Worm (Caenorhabditis elegans) whole organism, young adult: ENCODE measurements around the gene pha-1.

Experiments
- B0035.1 ChIP-seq: sonication (generic microtip); optimal IDR thresholded peaks from 2 replicates; lab custom pipeline; 2016; ENCODE audit warnings: missing genetic modification characterization, mild to moderate bottlenecking, missing compliant biosample characterization, missing genotype, missing genetic modification reagents
- B0261.1 ChIP-seq: sonication (generic microtip); optimal IDR thresholded peaks from 2 replicates; lab custom pipeline; 2016; ENCODE audit warnings: mild to moderate bottlenecking, missing genetic modification characterization, moderate library complexity, missing compliant biosample characterization
- D2030.7 ChIP-seq: fragments of 200-800 bp; sonication (Bioruptor generic); IDR thresholded peaks from 2 replicates; pipeline ENCODE4 v1.3.6; 2022; ENCODE audit warnings: missing genetic modification reagents, missing genetic modification characterization, missing compliant biosample characterization
- F39B2.1 ChIP-seq: fragments of 200-800 bp; sonication (Bioruptor generic); IDR thresholded peaks from 2 replicates; pipeline ENCODE4 v1.3.6; 2022; ENCODE audit warnings: missing genetic modification reagents, missing genetic modification characterization, missing compliant biosample characterization
- F52B5.7 ChIP-seq: sonication (generic microtip); optimal IDR thresholded peaks from 2 replicates; lab custom pipeline; 2016; ENCODE audit warnings: mild to moderate bottlenecking, missing genetic modification characterization, missing compliant biosample characterization
- F57A8.1 ChIP-seq: fragments of 200-800 bp; sonication (Bioruptor generic); optimal IDR thresholded peaks from 2 replicates; lab custom pipeline; 2018; ENCODE audit warnings: mild to moderate bottlenecking, missing genetic modification characterization, moderate library complexity, missing compliant biosample characterization
- T07F8.4 ChIP-seq: sonication (generic microtip); optimal IDR thresholded peaks from 2 replicates; lab custom pipeline; 2016; ENCODE audit warnings: mild to moderate bottlenecking, missing genetic modification characterization, moderate library complexity, missing compliant biosample characterization
- Y53F4B.3 ChIP-seq: fragments of 200-800 bp; sonication (Bioruptor generic); IDR thresholded peaks from 2 replicates; pipeline ENCODE4 v1.3.6; 2022; ENCODE audit warnings: missing genetic modification reagents, missing genetic modification characterization, missing compliant biosample characterization
- Y95B8A.8 ChIP-seq: fragments of 200-800 bp; sonication (Bioruptor generic); IDR thresholded peaks from 2 replicates; pipeline ENCODE4 v1.3.6; 2022; ENCODE audit warnings: missing genetic modification reagents, missing genetic modification characterization, missing compliant biosample characterization
- attf-5 ChIP-seq: fragments of 200-800 bp; sonication (Bioruptor generic); optimal IDR thresholded peaks from 2 replicates; lab custom pipeline; 2018; ENCODE audit warnings: mild to moderate bottlenecking, missing genetic modification characterization, missing compliant biosample characterization
- attf-6 ChIP-seq: fragments of 200-800 bp; sonication (Bioruptor generic); IDR thresholded peaks from 2 replicates; pipeline ENCODE4 v1.3.6; 2022; ENCODE audit warnings: missing genetic modification reagents, missing genetic modification characterization, missing compliant biosample characterization
- cebp-1 ChIP-seq, 2 experiments: fragments of 200-800 bp in 1 of 2; sonication (Bioruptor generic) in 1 of 2; sonication (generic microtip) in 1 of 2; IDR thresholded peaks in 1 of 2; optimal IDR thresholded peaks in 1 of 2; 2 replicates each; pipeline versions ENCODE4 v1.3.6 to Lab custom; 2017 to 2022; ENCODE audit warnings: missing compliant biosample characterization in 2 of 2, missing genetic modification characterization in 2 of 2, mild to moderate bottlenecking in 1 of 2, missing genetic modification reagents in 1 of 2, moderate library complexity in 1 of 2
- cebp-2 ChIP-seq: fragments of 200-800 bp; sonication (Bioruptor generic); IDR thresholded peaks from 2 replicates; pipeline ENCODE4 v1.3.6; 2022; ENCODE audit warnings: missing genetic modification characterization, missing compliant biosample characterization
- ceh-100 ChIP-seq: fragments of 200-800 bp; sonication (Bioruptor generic); IDR thresholded peaks from 2 replicates; pipeline ENCODE4 v1.3.6; 2022; ENCODE audit warnings: missing genetic modification reagents, missing genetic modification characterization, missing compliant biosample characterization
- ceh-27 ChIP-seq: fragments of 200-800 bp; sonication (Bioruptor generic); optimal IDR thresholded peaks from 2 replicates; lab custom pipeline; 2018; ENCODE audit warnings: mild to moderate bottlenecking, missing genetic modification characterization, moderate library complexity, missing compliant biosample characterization
- ceh-40 ChIP-seq: fragments of 200-800 bp; sonication (Bioruptor generic); IDR thresholded peaks from 2 replicates; pipeline ENCODE4 v1.3.6; 2022; ENCODE audit warnings: missing genetic modification characterization, missing compliant biosample characterization
- ceh-58 ChIP-seq: fragments of 200-800 bp; sonication (Bioruptor generic); IDR thresholded peaks from 2 replicates; pipeline ENCODE4 v1.3.6; 2022; ENCODE audit warnings: missing genetic modification characterization, missing compliant biosample characterization
- ceh-79 ChIP-seq: sonication (generic microtip); optimal IDR thresholded peaks from 2 replicates; lab custom pipeline; 2017; ENCODE audit warnings: mild to moderate bottlenecking, missing genetic modification characterization, missing compliant biosample characterization
- ceh-91 ChIP-seq: fragments of 200-800 bp; sonication (Bioruptor generic); IDR thresholded peaks from 2 replicates; pipeline ENCODE4 v1.3.6; 2022; ENCODE audit warnings: missing genetic modification reagents, missing genetic modification characterization, missing compliant biosample characterization
- die-1 ChIP-seq: sonication (generic microtip); optimal IDR thresholded peaks from 2 replicates; lab custom pipeline; 2016; ENCODE audit warnings: missing genotype, mild to moderate bottlenecking, missing genetic modification characterization, missing compliant biosample characterization
- dox-1 ChIP-seq: fragments of 200-800 bp; sonication (Bioruptor generic); IDR thresholded peaks from 2 replicates; pipeline ENCODE4 v1.3.6; 2022; ENCODE audit warnings: missing genetic modification reagents, missing genetic modification characterization, missing compliant biosample characterization
- dpff-1 ChIP-seq: sonication (generic microtip); optimal IDR thresholded peaks from 2 replicates; lab custom pipeline; 2017; ENCODE audit warnings: mild to moderate bottlenecking, missing genetic modification characterization, missing compliant biosample characterization
- dpl-1 ChIP-seq: fragments of 150-350 bp; optimal IDR thresholded peaks from 2 replicates; lab custom pipeline; 2014; ENCODE audit warnings: missing biosample characterization, missing genetic modification reagents, missing genetic modification characterization
- egl-18 ChIP-seq: fragments of 200-800 bp; sonication (Bioruptor generic); IDR thresholded peaks from 2 replicates; pipeline ENCODE4 v1.3.6; 2022; ENCODE audit warnings: missing genetic modification reagents, missing genetic modification characterization, missing compliant biosample characterization
- egrh-3 ChIP-seq: fragments of 200-800 bp; sonication (Bioruptor generic); IDR thresholded peaks from 2 replicates; pipeline ENCODE4 v1.3.6; 2022; ENCODE audit warnings: missing genetic modification reagents, missing genetic modification characterization, missing compliant biosample characterization
- fkh-3 ChIP-seq: sonication (generic microtip); optimal IDR thresholded peaks from 2 replicates; lab custom pipeline; 2016; ENCODE audit warnings: mild to moderate bottlenecking, missing genetic modification characterization, missing compliant biosample characterization
- hlh-12 ChIP-seq: sonication (generic microtip); optimal IDR thresholded peaks from 2 replicates; lab custom pipeline; 2016; ENCODE audit warnings: missing genetic modification characterization, missing compliant biosample characterization
- hmg-20 ChIP-seq: fragments of 200-800 bp; sonication (Bioruptor generic); IDR thresholded peaks from 2 replicates; pipeline ENCODE4 v1.3.6; 2022; ENCODE audit warnings: missing genetic modification reagents, missing genetic modification characterization, missing compliant biosample characterization
- hrde-1 ChIP-seq: sonication (generic microtip); optimal IDR thresholded peaks from 2 replicates; lab custom pipeline; 2016; ENCODE audit warnings: missing genetic modification characterization, mild to moderate bottlenecking, missing compliant biosample characterization, moderate library complexity, missing genotype, missing genetic modification reagents, borderline replicate concordance
- lag-1 ChIP-seq: fragments of 200-800 bp; sonication (Bioruptor generic); IDR thresholded peaks from 2 replicates; pipeline ENCODE4 v1.3.6; 2022; ENCODE audit warnings: missing genetic modification reagents, missing genetic modification characterization, missing compliant biosample characterization
- let-607 ChIP-seq, 2 experiments: fragments of 200-800 bp in 1 of 2; sonication (Bioruptor generic) in 1 of 2; sonication (generic microtip) in 1 of 2; optimal IDR thresholded peaks; 2 replicates each; lab custom pipeline; 2016 to 2018; ENCODE audit warnings: mild to moderate bottlenecking in 2 of 2, missing compliant biosample characterization in 2 of 2, missing genetic modification characterization in 2 of 2, moderate library complexity in 2 of 2, missing genotype in 1 of 2
- lin-40 ChIP-seq: sonication (generic microtip); optimal IDR thresholded peaks from 2 replicates; lab custom pipeline; 2016; ENCODE audit warnings: missing genetic modification characterization, mild to moderate bottlenecking, missing compliant biosample characterization, missing genotype, missing genetic modification reagents
- lin-54 ChIP-seq: fragments of 200-800 bp; sonication (Bioruptor generic); optimal IDR thresholded peaks from 2 replicates; lab custom pipeline; 2018; ENCODE audit warnings: mild to moderate bottlenecking, missing genetic modification characterization, missing compliant biosample characterization
- lir-1 ChIP-seq: fragments of 200-800 bp; sonication (Bioruptor generic); conservative IDR thresholded peaks from 2 replicates; pipeline ENCODE4 v1.3.6; 2022; ENCODE audit warnings: missing genetic modification reagents, missing genetic modification characterization, missing compliant biosample characterization
- madf-6 ChIP-seq: fragments of 200-800 bp; sonication (Bioruptor generic); IDR thresholded peaks from 2 replicates; pipeline ENCODE4 v1.3.6; 2022; ENCODE audit warnings: missing genetic modification reagents, missing genetic modification characterization, missing compliant biosample characterization
- madf-8 ChIP-seq: fragments of 200-800 bp; sonication (Bioruptor generic); conservative IDR thresholded peaks from 2 replicates; pipeline ENCODE4 v1.3.6; 2022; ENCODE audit warnings: missing genetic modification reagents, missing genetic modification characterization, missing compliant biosample characterization
- mcd-1 ChIP-seq: fragments of 200-800 bp; sonication (Bioruptor generic); IDR thresholded peaks from 2 replicates; pipeline ENCODE4 v1.3.6; 2022; ENCODE audit warnings: missing genetic modification reagents, missing genetic modification characterization, missing compliant biosample characterization
- mxl-1 ChIP-seq: sonication (generic microtip); optimal IDR thresholded peaks from 2 replicates; lab custom pipeline; 2016; ENCODE audit warnings: missing genetic modification characterization, missing compliant biosample characterization
- nhr-120 ChIP-seq: fragments of 200-800 bp; sonication (Bioruptor generic); IDR thresholded peaks from 2 replicates; pipeline ENCODE4 v1.3.6; 2022; ENCODE audit warnings: missing genetic modification characterization, missing compliant biosample characterization
- nhr-27 ChIP-seq: fragments of 200-800 bp; sonication (Bioruptor generic); optimal IDR thresholded peaks from 2 replicates; lab custom pipeline; 2018; ENCODE audit warnings: mild to moderate bottlenecking, missing genetic modification characterization, moderate library complexity, missing compliant biosample characterization
- nhr-90 ChIP-seq: sonication (generic microtip); optimal IDR thresholded peaks from 2 replicates; lab custom pipeline; 2016; ENCODE audit warnings: missing genotype, mild to moderate bottlenecking, missing genetic modification characterization, missing compliant biosample characterization
- pbrm-1 ChIP-seq: fragments of 200-800 bp; sonication (Bioruptor generic); IDR thresholded peaks from 2 replicates; pipeline ENCODE4 v1.3.6; 2022; ENCODE audit warnings: missing genetic modification reagents, missing genetic modification characterization, missing compliant biosample characterization
- pha-4 ChIP-seq: fragments of 150-350 bp; sonication (generic microtip); optimal IDR thresholded peaks from 2 replicates; lab custom pipeline; 2014; ENCODE audit warnings: missing biosample characterization, missing genetic modification reagents, missing genetic modification characterization
- somi-1 ChIP-seq: fragments of 200-800 bp; sonication (Bioruptor generic); optimal IDR thresholded peaks from 2 replicates; lab custom pipeline; 2018; ENCODE audit warnings: mild to moderate bottlenecking, missing genetic modification characterization, missing compliant biosample characterization
- tbp1 ChIP-seq: fragments of 200-800 bp; sonication (Bioruptor generic); optimal IDR thresholded peaks from 2 replicates; lab custom pipeline; 2018; ENCODE audit warnings: mild to moderate bottlenecking, missing genetic modification characterization, missing compliant biosample characterization
- unc-130 ChIP-seq: sonication (generic microtip); optimal IDR thresholded peaks from 2 replicates; lab custom pipeline; 2016; ENCODE audit warnings: missing genetic modification reagents, missing genetic modification characterization, missing compliant biosample characterization
- unc-62 ChIP-seq: fragments of 150-350 bp; optimal IDR thresholded peaks from 2 replicates; lab custom pipeline; 2014; ENCODE audit warnings: missing biosample characterization, missing genetic modification reagents, missing genetic modification characterization
- zfh-2 ChIP-seq: fragments of 200-800 bp; sonication (Bioruptor generic); conservative IDR thresholded peaks from 2 replicates; pipeline ENCODE4 v1.3.6; 2022; ENCODE audit warnings: missing genetic modification reagents, missing genetic modification characterization, missing compliant biosample characterization
- ztf-28 ChIP-seq: fragments of 200-800 bp; sonication (Bioruptor generic); IDR thresholded peaks from 2 replicates; pipeline ENCODE4 v1.3.6; 2022; ENCODE audit warnings: missing genetic modification reagents, missing genetic modification characterization, missing compliant biosample characterization

The pha-1 gene

DNA sequence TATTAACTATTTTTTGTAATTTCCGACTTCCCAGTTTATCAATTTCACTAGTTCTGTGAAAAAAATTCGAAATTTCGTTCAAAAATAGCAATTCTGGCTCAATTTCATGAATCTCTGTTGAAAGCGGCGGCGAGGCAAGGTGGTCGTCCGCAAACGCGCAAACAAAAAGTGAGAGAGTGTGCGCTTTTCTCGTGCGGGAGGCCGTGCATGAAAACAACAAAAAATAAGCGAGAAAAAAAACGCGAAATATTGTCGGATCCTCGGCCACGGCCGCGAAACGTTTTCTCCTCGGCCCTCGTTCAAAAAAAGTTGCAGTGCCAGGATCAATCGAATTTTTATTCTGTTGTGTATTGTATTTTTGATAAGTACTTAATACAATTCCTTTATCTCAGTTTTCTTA lies 18.9 kb upstream of the pha-1 start (continued):
- no peak for TF ChIP-seq fkh-3
- TF ChIP-seq hrde-1 (tag; lab: Kevin White, UChicago) = no peak
- TF ChIP-seq ceh-27 = peak; percentile 51
- TF ChIP-seq dpl-1 (GFP tag; lab: Kevin White, UChicago) = no peak
- TF ChIP-seq lin-40 = peak; percentile 49
- TF ChIP-seq zfh-2 (GFP tag; lab: Robert Waterston, UW) = peak; percentile 81
- no peak for TF ChIP-seq B0261.1 (tag; lab: Kevin White, UChicago)
- TF ChIP-seq nhr-27 = no peak
- no peak for TF ChIP-seq madf-8 (GFP tag; lab: Robert Waterston, UW)
- TF ChIP-seq tbp1 (GFP tag; lab: Kevin White, UChicago) = peak; percentile 18
- no peak for TF ChIP-seq attf-6 (GFP tag; lab: Robert Waterston, UW)
- no peak for TF ChIP-seq die-1 (tag; lab: Kevin White, UChicago)
- TF ChIP-seq hmg-20 (GFP tag; lab: Robert Waterston, UW) = no peak
- no peak for TF ChIP-seq pha-4 (tag; lab: Kevin White, UChicago)
- TF ChIP-seq Y95B8A.8 (GFP tag; lab: Robert Waterston, UW) = no peak
- TF ChIP-seq unc-62 (GFP tag; lab: Kevin White, UChicago) = no peak
- TF ChIP-seq ceh-100 (GFP tag; lab: Robert Waterston, UW) = peak; percentile 83
- no peak for TF ChIP-seq somi-1 (GFP tag; lab: Kevin White, UChicago)
- TF ChIP-seq dpff-1 (tag; lab: Kevin White, UChicago) = no peak
- no peak for TF ChIP-seq nhr-90 (tag; lab: Kevin White, UChicago)
- TF ChIP-seq F52B5.7 (tag; lab: Kevin White, UChicago) = no peak
- peak; percentile 23 for TF ChIP-seq unc-130 (GFP tag; lab: Kevin White, UChicago)
- no peak for TF ChIP-seq F57A8.1 (GFP tag; lab: Kevin White, UChicago)
- peak; percentile 87 for TF ChIP-seq attf-5
- no peak for TF ChIP-seq cebp-1 (GFP tag; IDR thresholded peaks at IDR 0.05; lab: Robert Waterston, UW)
- peak; percentile 71 for TF ChIP-seq cebp-1 (tag; optimal IDR thresholded peaks at IDR 0.05; lab: Kevin White, UChicago)
- TF ChIP-seq egrh-3 = peak; percentile 42
- TF ChIP-seq D2030.7 = no peak
- peak; percentile 89 for TF ChIP-seq mcd-1 (GFP tag; lab: Robert Waterston, UW)
- TF ChIP-seq egl-18 (GFP tag; lab: Robert Waterston, UW) = no peak
- no peak for TF ChIP-seq ceh-58 (GFP tag; lab: Robert Waterston, UW)
- TF ChIP-seq lag-1 (GFP tag; lab: Robert Waterston, UW) = no peak
- TF ChIP-seq cebp-2 (GFP tag; lab: Robert Waterston, UW) = no peak
- peak in 1 of 2 experiments; percentile 5 for TF ChIP-seq let-607 (tag; optimal IDR thresholded peaks at IDR 0.05; lab: Kevin White, UChicago)
- TF ChIP-seq lir-1 (GFP tag; lab: Robert Waterston, UW) = no peak; the same call in 1 of the 2 replicates

DNA sequence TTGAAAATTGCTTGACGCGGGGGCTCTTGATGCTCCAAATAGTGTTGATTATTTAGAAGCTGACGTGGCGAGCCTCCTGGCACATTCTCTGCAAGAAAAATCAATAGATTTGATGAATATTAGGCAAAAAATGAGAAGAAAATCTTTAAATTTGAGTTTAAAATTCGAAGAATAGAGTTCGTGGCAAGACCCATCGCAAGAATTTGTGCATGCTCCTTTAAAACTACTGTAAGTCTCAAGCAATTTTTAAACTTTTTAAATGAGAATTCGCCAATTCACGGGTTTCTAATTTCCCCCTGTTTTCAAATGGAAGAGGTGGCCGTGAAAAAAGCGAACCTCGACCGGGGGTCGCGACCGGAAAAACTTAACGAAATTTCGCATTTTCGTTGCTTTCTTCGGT lies 17.7 kb upstream of the pha-1 start:
- TF ChIP-seq ceh-40 (GFP tag; lab: Robert Waterston, UW) (no peak), T07F8.4 (tag; lab: Kevin White, UChicago) (no peak), Y53F4B.3 (no peak), hlh-12 (tag; lab: Kevin White, UChicago) (no peak), nhr-120 (GFP tag; lab: Robert Waterston, UW) (no peak), mxl-1 (tag; lab: Kevin White, UChicago) (no peak), lin-54 (GFP tag; lab: Kevin White, UChicago) (peak; percentile 1), pbrm-1 (GFP tag; lab: Robert Waterston, UW) (no peak), F39B2.1 (GFP tag; lab: Robert Waterston, UW) (no peak), ceh-91 (GFP tag; lab: Robert Waterston, UW) (no peak), tbp1 (GFP tag; lab: Kevin White, UChicago) (no peak), B0261.1 (tag; lab: Kevin White, UChicago) (no peak), ceh-79 (tag; lab: Kevin White, UChicago) (no peak), B0035.1 (no peak), madf-6 (GFP tag; lab: Robert Waterston, UW) (peak; percentile 40; the same call in 1 of the 2 replicates), somi-1 (GFP tag; lab: Kevin White, UChicago) (no peak), ztf-28 (GFP tag; lab: Robert Waterston, UW) (no peak), cebp-2 (GFP tag; lab: Robert Waterston, UW) (no peak), dox-1 (GFP tag; lab: Robert Waterston, UW) (no peak)
